Worm (Caenorhabditis elegans) whole organism, young adult: ENCODE measurements around the gene F19H6.4.

ENCODE experiments used
- B0261.1 ChIP-seq: sonication (generic microtip); optimal IDR thresholded peaks from 2 replicates; lab custom pipeline; 2016; ENCODE audit warnings: mild to moderate bottlenecking, missing genetic modification characterization, moderate library complexity, missing compliant biosample characterization
- B0336.3 ChIP-seq: fragments of 200-800 bp; sonication (Bioruptor generic); IDR thresholded peaks from 2 replicates; pipeline ENCODE4 v1.3.6; 2022; ENCODE audit warnings: missing genetic modification characterization, missing compliant biosample characterization
- F23B12.7 ChIP-seq: sonication (generic microtip); optimal IDR thresholded peaks from 2 replicates; lab custom pipeline; 2017; ENCODE audit warnings: missing genetic modification characterization, mild to moderate bottlenecking, missing compliant biosample characterization, antibody characterized with exemption, moderate library complexity; ENCODE audit not compliant: insufficient read depth
- F39B2.1 ChIP-seq: fragments of 200-800 bp; sonication (Bioruptor generic); IDR thresholded peaks from 2 replicates; pipeline ENCODE4 v1.3.6; 2022; ENCODE audit warnings: missing genetic modification reagents, missing genetic modification characterization, missing compliant biosample characterization
- F49E8.2 ChIP-seq: sonication (generic microtip); optimal IDR thresholded peaks from 3 replicates; lab custom pipeline; 2017; ENCODE audit warnings: missing genetic modification characterization, mild to moderate bottlenecking, missing compliant biosample characterization, antibody characterized with exemption, moderate library complexity; ENCODE audit not compliant: insufficient read depth
- F52B5.7 ChIP-seq: sonication (generic microtip); optimal IDR thresholded peaks from 2 replicates; lab custom pipeline; 2016; ENCODE audit warnings: mild to moderate bottlenecking, missing genetic modification characterization, missing compliant biosample characterization
- F57C9.4 ChIP-seq: sonication (generic microtip); optimal IDR thresholded peaks from 2 replicates; lab custom pipeline; 2017; ENCODE audit warnings: mild to moderate bottlenecking, missing genetic modification characterization, missing compliant biosample characterization
- K11D2.4 ChIP-seq: fragments of 200-800 bp; sonication (Bioruptor generic); IDR thresholded peaks from 2 replicates; pipeline ENCODE4 v1.3.6; 2022; ENCODE audit warnings: missing genetic modification reagents, missing genetic modification characterization, missing compliant biosample characterization
- K12H6.12 ChIP-seq: fragments of 200-800 bp; sonication (Bioruptor generic); optimal IDR thresholded peaks from 2 replicates; lab custom pipeline; 2018; ENCODE audit warnings: mild to moderate bottlenecking, missing genetic modification characterization, missing compliant biosample characterization
- T07F8.4 ChIP-seq: sonication (generic microtip); optimal IDR thresholded peaks from 2 replicates; lab custom pipeline; 2016; ENCODE audit warnings: mild to moderate bottlenecking, missing genetic modification characterization, moderate library complexity, missing compliant biosample characterization
- Y53F4B.3 ChIP-seq: fragments of 200-800 bp; sonication (Bioruptor generic); IDR thresholded peaks from 2 replicates; pipeline ENCODE4 v1.3.6; 2022; ENCODE audit warnings: missing genetic modification reagents, missing genetic modification characterization, missing compliant biosample characterization
- Y53G8AR.9 ChIP-seq: fragments of 200-800 bp; sonication (Bioruptor generic); conservative IDR thresholded peaks from 2 replicates; pipeline ENCODE4 v1.3.6; 2022; ENCODE audit warnings: missing genetic modification reagents, missing genetic modification characterization, missing compliant biosample characterization
- Y67H2A.10 ChIP-seq: fragments of 200-800 bp; sonication (Bioruptor generic); conservative IDR thresholded peaks from 2 replicates; pipeline ENCODE4 v1.3.6; 2022; ENCODE audit warnings: missing genetic modification reagents, missing genetic modification characterization, missing compliant biosample characterization
- ZK185.1 ChIP-seq: sonication (generic microtip); optimal IDR thresholded peaks from 2 replicates; lab custom pipeline; 2016; ENCODE audit warnings: mild to moderate bottlenecking, missing genetic modification characterization, missing compliant biosample characterization; ENCODE audit not compliant: poor library complexity, severe bottlenecking
- akir-1 ChIP-seq: fragments of 200-800 bp; sonication (Bioruptor generic); optimal IDR thresholded peaks from 2 replicates; lab custom pipeline; 2018; ENCODE audit warnings: mild to moderate bottlenecking, missing genetic modification characterization, moderate library complexity, missing compliant biosample characterization
- aptf-3 ChIP-seq: fragments of 200-800 bp; sonication (Bioruptor generic); IDR thresholded peaks from 2 replicates; pipeline ENCODE4 v1.3.6; 2022; ENCODE audit warnings: missing genetic modification characterization, missing compliant biosample characterization
- atf-7 ChIP-seq: sonication (generic microtip); optimal IDR thresholded peaks from 2 replicates; lab custom pipeline; 2017; ENCODE audit warnings: mild to moderate bottlenecking, missing genetic modification characterization, missing compliant biosample characterization
- cebp-1 ChIP-seq, 2 experiments: fragments of 200-800 bp in 1 of 2; sonication (Bioruptor generic) in 1 of 2; sonication (generic microtip) in 1 of 2; IDR thresholded peaks in 1 of 2; optimal IDR thresholded peaks in 1 of 2; 2 replicates each; pipeline versions ENCODE4 v1.3.6 to Lab custom; 2017 to 2022; ENCODE audit warnings: missing compliant biosample characterization in 2 of 2, missing genetic modification characterization in 2 of 2, mild to moderate bottlenecking in 1 of 2, missing genetic modification reagents in 1 of 2, moderate library complexity in 1 of 2
- ceh-100 ChIP-seq: fragments of 200-800 bp; sonication (Bioruptor generic); IDR thresholded peaks from 2 replicates; pipeline ENCODE4 v1.3.6; 2022; ENCODE audit warnings: missing genetic modification reagents, missing genetic modification characterization, missing compliant biosample characterization
- ceh-58 ChIP-seq: fragments of 200-800 bp; sonication (Bioruptor generic); IDR thresholded peaks from 2 replicates; pipeline ENCODE4 v1.3.6; 2022; ENCODE audit warnings: missing genetic modification characterization, missing compliant biosample characterization
- chd-7 ChIP-seq: sonication (generic microtip); optimal IDR thresholded peaks from 2 replicates; lab custom pipeline; 2016; ENCODE audit warnings: mild to moderate bottlenecking, missing genetic modification characterization, moderate library complexity, missing compliant biosample characterization
- egrh-3 ChIP-seq: fragments of 200-800 bp; sonication (Bioruptor generic); IDR thresholded peaks from 2 replicates; pipeline ENCODE4 v1.3.6; 2022; ENCODE audit warnings: missing genetic modification reagents, missing genetic modification characterization, missing compliant biosample characterization
- ekl-4 ChIP-seq: fragments of 200-800 bp; sonication (Bioruptor generic); IDR thresholded peaks from 2 replicates; pipeline ENCODE4 v1.3.6; 2022; ENCODE audit warnings: missing genetic modification reagents, missing genetic modification characterization, missing compliant biosample characterization
- fkh-3 ChIP-seq: sonication (generic microtip); optimal IDR thresholded peaks from 2 replicates; lab custom pipeline; 2016; ENCODE audit warnings: mild to moderate bottlenecking, missing genetic modification characterization, missing compliant biosample characterization
- gei-17 ChIP-seq: fragments of 200-800 bp; sonication (Bioruptor generic); optimal IDR thresholded peaks from 2 replicates; lab custom pipeline; 2018; ENCODE audit warnings: mild to moderate bottlenecking, missing genetic modification characterization, missing compliant biosample characterization
- him-1 ChIP-seq: sonication (generic microtip); optimal IDR thresholded peaks from 2 replicates; lab custom pipeline; 2016; ENCODE audit warnings: missing genotype, missing genetic modification reagents, missing genetic modification characterization, missing compliant biosample characterization
- hsf-1 ChIP-seq: fragments of 200-800 bp; sonication (Bioruptor generic); IDR thresholded peaks from 2 replicates; pipeline ENCODE4 v1.3.6; 2022; ENCODE audit warnings: missing genetic modification reagents, missing genetic modification characterization, missing compliant biosample characterization
- lag-1 ChIP-seq: fragments of 200-800 bp; sonication (Bioruptor generic); IDR thresholded peaks from 2 replicates; pipeline ENCODE4 v1.3.6; 2022; ENCODE audit warnings: missing genetic modification reagents, missing genetic modification characterization, missing compliant biosample characterization
- lin-54 ChIP-seq: fragments of 200-800 bp; sonication (Bioruptor generic); optimal IDR thresholded peaks from 2 replicates; lab custom pipeline; 2018; ENCODE audit warnings: mild to moderate bottlenecking, missing genetic modification characterization, missing compliant biosample characterization
- lsl-1 ChIP-seq: fragments of 200-800 bp; sonication (Bioruptor generic); optimal IDR thresholded peaks from 2 replicates; lab custom pipeline; 2018; ENCODE audit warnings: mild to moderate bottlenecking, missing genetic modification characterization, moderate library complexity, missing compliant biosample characterization
- madf-10 ChIP-seq: sonication (generic microtip); optimal IDR thresholded peaks from 2 replicates; lab custom pipeline; 2016; ENCODE audit warnings: mild to moderate bottlenecking, missing genetic modification characterization, missing compliant biosample characterization
- mxl-1 ChIP-seq: sonication (generic microtip); optimal IDR thresholded peaks from 2 replicates; lab custom pipeline; 2016; ENCODE audit warnings: missing genetic modification characterization, missing compliant biosample characterization
- nhr-90 ChIP-seq: sonication (generic microtip); optimal IDR thresholded peaks from 2 replicates; lab custom pipeline; 2016; ENCODE audit warnings: missing genotype, mild to moderate bottlenecking, missing genetic modification characterization, missing compliant biosample characterization
- pbrm-1 ChIP-seq: fragments of 200-800 bp; sonication (Bioruptor generic); IDR thresholded peaks from 2 replicates; pipeline ENCODE4 v1.3.6; 2022; ENCODE audit warnings: missing genetic modification reagents, missing genetic modification characterization, missing compliant biosample characterization
- rec-8 ChIP-seq, 2 experiments: sonication (generic microtip); optimal IDR thresholded peaks; 2 replicates each; lab custom pipeline; 2016; ENCODE audit warnings: mild to moderate bottlenecking in 2 of 2, missing genetic modification characterization in 2 of 2, missing genetic modification reagents in 2 of 2, missing genotype in 2 of 2, missing biosample characterization in 1 of 2, missing compliant biosample characterization in 1 of 2, moderate library complexity in 1 of 2
- sea-2 ChIP-seq: fragments of 200-800 bp; sonication (Bioruptor generic); IDR thresholded peaks from 2 replicates; pipeline ENCODE4 v1.3.6; 2022; ENCODE audit warnings: missing genetic modification characterization, missing compliant biosample characterization
- snpc-3.4 ChIP-seq: sonication (generic microtip); optimal IDR thresholded peaks from 2 replicates; lab custom pipeline; 2017; ENCODE audit warnings: missing genetic modification characterization, mild to moderate bottlenecking, missing compliant biosample characterization, antibody characterized with exemption, moderate library complexity, missing genotype, missing genetic modification reagents
- snpc-4 ChIP-seq, 5 experiments: fragments of 150-350 bp in 1 of 5; sonication (generic microtip) in 4 of 5; optimal IDR thresholded peaks; 2 replicates each; lab custom pipeline; 2014 to 2018; ENCODE audit warnings: missing genetic modification characterization in 5 of 5, missing biosample characterization in 3 of 5, antibody characterized with exemption in 2 of 5, mild to moderate bottlenecking in 2 of 5, missing compliant biosample characterization in 2 of 5, missing genotype in 2 of 5, moderate library complexity in 2 of 5, missing genetic modification reagents in 1 of 5
- sptf-2 ChIP-seq: fragments of 200-800 bp; sonication (Bioruptor generic); optimal IDR thresholded peaks from 2 replicates; lab custom pipeline; 2018; ENCODE audit warnings: mild to moderate bottlenecking, missing genetic modification characterization, missing compliant biosample characterization
- tbp1 ChIP-seq: fragments of 200-800 bp; sonication (Bioruptor generic); optimal IDR thresholded peaks from 2 replicates; lab custom pipeline; 2018; ENCODE audit warnings: mild to moderate bottlenecking, missing genetic modification characterization, missing compliant biosample characterization
- tlf-1 ChIP-seq: fragments of 200-800 bp; sonication (Bioruptor generic); optimal IDR thresholded peaks from 2 replicates; lab custom pipeline; 2018; ENCODE audit warnings: mild to moderate bottlenecking, missing genetic modification characterization, missing compliant biosample characterization
- xnd-1 ChIP-seq: sonication (generic microtip); optimal IDR thresholded peaks from 2 replicates; lab custom pipeline; 2016; ENCODE audit warnings: missing genotype, missing genetic modification reagents, missing genetic modification characterization, missing compliant biosample characterization
- zim-3 ChIP-seq: sonication (generic microtip); optimal IDR thresholded peaks from 2 replicates; lab custom pipeline; 2017; ENCODE audit warnings: mild to moderate bottlenecking, missing genetic modification characterization, moderate library complexity, missing compliant biosample characterization
- ztf-18 ChIP-seq: sonication (generic microtip); optimal IDR thresholded peaks from 2 replicates; lab custom pipeline; 2016; ENCODE audit warnings: missing genotype, mild to moderate bottlenecking, missing genetic modification characterization, missing compliant biosample characterization
- ztf-25 ChIP-seq: fragments of 200-800 bp; sonication (Bioruptor generic); IDR thresholded peaks from 2 replicates; pipeline ENCODE4 v1.3.6; 2022; ENCODE audit warnings: missing genetic modification reagents, missing genetic modification characterization, missing compliant biosample characterization
- ztf-28 ChIP-seq: fragments of 200-800 bp; sonication (Bioruptor generic); IDR thresholded peaks from 2 replicates; pipeline ENCODE4 v1.3.6; 2022; ENCODE audit warnings: missing genetic modification reagents, missing genetic modification characterization, missing compliant biosample characterization

F19H6.4 gene

ce11 chrX:12362951-12363486 lies 2.5 kb upstream of the F19H6.4 start (continued):
- no peak for TF ChIP-seq sea-2
- no peak for TF ChIP-seq aptf-3
- TF ChIP-seq xnd-1 (tag; lab: Kevin White, UChicago): no peak
- TF ChIP-seq Y67H2A.10 (GFP tag; lab: Robert Waterston, UW): no peak
- TF ChIP-seq tbp1 (GFP tag; lab: Kevin White, UChicago): peak; percentile 80
- TF ChIP-seq gei-17 (GFP tag; lab: Kevin White, UChicago): peak; percentile 97
- 0 out of 2 replicates have a peak, but pooled peaks have one; percentile 16 for TF ChIP-seq egrh-3 (GFP tag; lab: Robert Waterston, UW)
- no peak for TF ChIP-seq lsl-1 (GFP tag; lab: Kevin White, UChicago)
- peak; percentile 98 for TF ChIP-seq K11D2.4 (GFP tag; lab: Robert Waterston, UW)
- TF ChIP-seq F49E8.2 (tag; lab: Kevin White, UChicago): no peak
- peak; percentile 90 for TF ChIP-seq pbrm-1 (GFP tag; lab: Robert Waterston, UW)
- peak; percentile 73 for TF ChIP-seq ekl-4 (GFP tag; lab: Robert Waterston, UW)
- peak in 1 of 2 experiments; percentile 47 for TF ChIP-seq rec-8 (tag; optimal IDR thresholded peaks at IDR 0.05; lab: Kevin White, UChicago)
- TF ChIP-seq F57C9.4 (tag; lab: Kevin White, UChicago): peak; percentile 71
- TF ChIP-seq snpc-4 (GFP tag; optimal IDR thresholded peaks at IDR 0.05; lab: Kevin White, UChicago): peak; percentile 51
- peak; percentile 71 to 86 (median 82) for TF ChIP-seq snpc-4 (tag; optimal IDR thresholded peaks at IDR 0.05; lab: Kevin White, UChicago)
- TF ChIP-seq nhr-90 (tag; lab: Kevin White, UChicago): peak; percentile 91
- TF ChIP-seq cebp-1 (GFP tag; IDR thresholded peaks at IDR 0.05; lab: Robert Waterston, UW): peak; percentile 78
- TF ChIP-seq cebp-1 (tag; optimal IDR thresholded peaks at IDR 0.05; lab: Kevin White, UChicago): peak; percentile 96
- no peak for TF ChIP-seq mxl-1 (tag; lab: Kevin White, UChicago)
- peak; percentile 77 for TF ChIP-seq F52B5.7 (tag; lab: Kevin White, UChicago)
- TF ChIP-seq snpc-3.4 (tag; lab: Kevin White, UChicago): peak; percentile 36
- TF ChIP-seq Y53G8AR.9 (GFP tag; lab: Robert Waterston, UW): peak; percentile 97
- TF ChIP-seq F39B2.1: no peak
- TF ChIP-seq ztf-18: peak; percentile 79
- no peak for TF ChIP-seq ztf-25 (GFP tag; lab: Robert Waterston, UW)
- TF ChIP-seq zim-3: peak; percentile 23
- TF ChIP-seq ceh-58 (GFP tag; lab: Robert Waterston, UW): no peak
- TF ChIP-seq akir-1: peak; percentile 70
- no peak for TF ChIP-seq him-1 (tag; lab: Kevin White, UChicago)
- no peak for TF ChIP-seq Y53F4B.3 (GFP tag; lab: Robert Waterston, UW)
- peak; percentile 99 for TF ChIP-seq ZK185.1
- TF ChIP-seq K12H6.12: peak; percentile 96
- no peak for TF ChIP-seq ztf-28 (GFP tag; lab: Robert Waterston, UW)
- no peak for TF ChIP-seq fkh-3 (tag; lab: Kevin White, UChicago)
- TF ChIP-seq lin-54 (GFP tag; lab: Kevin White, UChicago): peak; percentile 88
- TF ChIP-seq lag-1 (GFP tag; lab: Robert Waterston, UW): peak; percentile 84; the same call in 1 of the 2 replicates
- peak; percentile 89 for TF ChIP-seq chd-7 (tag; lab: Kevin White, UChicago)
- peak; percentile 97 for TF ChIP-seq tlf-1
- peak; percentile 62 for TF ChIP-seq B0261.1 (tag; lab: Kevin White, UChicago)
- peak; percentile 98 for TF ChIP-seq atf-7 (tag; lab: Kevin White, UChicago)
- TF ChIP-seq B0336.3 (GFP tag; lab: Robert Waterston, UW): peak; percentile 99
- peak; percentile 97 for TF ChIP-seq F23B12.7 (tag; lab: Kevin White, UChicago)
- TF ChIP-seq T07F8.4 (tag; lab: Kevin White, UChicago): peak; percentile 85
- TF ChIP-seq madf-10 (tag; lab: Kevin White, UChicago): peak; percentile 96
- TF ChIP-seq ceh-100 (GFP tag; lab: Robert Waterston, UW): peak; percentile 74
- 0 out of 2 replicates have a peak, but pooled peaks have one; percentile 20 for TF ChIP-seq hsf-1 (GFP tag; lab: Robert Waterston, UW)
- peak; percentile 38 for TF ChIP-seq sptf-2 (GFP tag; lab: Kevin White, UChicago)
